Worm (Caenorhabditis elegans) whole organism, L4 larva: ENCODE measurements around the gene ZK180.6.

Experiments used
- dve-1 ChIP-seq: sonication (generic microtip); optimal IDR thresholded peaks from 2 replicates; lab custom pipeline; 2017; ENCODE audit warnings: antibody characterized with exemption, mild to moderate bottlenecking, missing genetic modification characterization, missing compliant biosample characterization; ENCODE audit not compliant: insufficient read depth
- egl-43 ChIP-seq: fragments of 200-800 bp; sonication (Bioruptor generic); IDR thresholded peaks from 2 replicates; pipeline ENCODE4 v1.3.6; 2022; ENCODE audit warnings: missing genetic modification reagents, missing genetic modification characterization, missing compliant biosample characterization
- fos-1 ChIP-seq: fragments of 150-350 bp; optimal IDR thresholded peaks from 2 replicates; lab custom pipeline; 2014; ENCODE audit warnings: missing biosample characterization, missing genetic modification characterization
- nhr-10 ChIP-seq: fragments of 150-350 bp; optimal IDR thresholded peaks from 2 replicates; lab custom pipeline; 2014; ENCODE audit warnings: missing biosample characterization, missing genetic modification characterization
- rbr-2 ChIP-seq: sonication (generic microtip); optimal IDR thresholded peaks from 2 replicates; lab custom pipeline; 2016; ENCODE audit warnings: missing genotype, missing genetic modification characterization, missing compliant biosample characterization

DNA sequence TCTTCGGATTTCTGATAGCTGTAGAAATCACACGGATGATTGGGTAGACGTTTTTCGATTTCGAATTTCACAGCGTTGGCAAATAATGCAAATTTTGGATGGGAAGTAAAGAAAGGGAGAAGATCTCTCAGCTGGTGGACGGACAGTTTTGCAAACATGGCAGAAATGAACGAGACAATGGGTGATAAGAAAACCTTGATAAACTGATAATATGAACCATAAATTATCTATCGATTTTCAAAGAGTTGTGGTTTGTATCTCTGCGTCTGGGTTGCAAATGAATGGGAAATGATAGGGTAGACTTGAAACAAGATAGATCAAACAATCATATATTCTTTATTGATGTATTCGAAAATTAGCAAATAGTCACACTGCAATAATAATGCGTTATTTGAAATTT, 5.3 kb upstream of the ZK180.6 start, which contains the start of gene ZK185.3:
- TF ChIP-seq nhr-10 (tag; lab: Kevin White, UChicago) = no peak
- TF ChIP-seq dve-1 (tag; lab: Kevin White, UChicago) = no peak
- no peak for TF ChIP-seq rbr-2 (tag; lab: Kevin White, UChicago)
- no peak for TF ChIP-seq fos-1 (tag; lab: Kevin White, UChicago)
- no peak for TF ChIP-seq egl-43 (GFP tag; lab: Robert Waterston, UW)
